Fruit fly (Drosophila melanogaster) whole organism, embryonic: ENCODE measurements around the gene Pfdn2.
A peak's percentile ranks its signal among the peaks of the same experiment; 100 is the strongest.

Experiments used
- Abd-B ChIP-seq: fragments of 200-800 bp; sonication (Bioruptor generic); optimal IDR thresholded peaks from 2 replicates; lab custom pipeline; 2018; ENCODE audit warnings: missing biosample characterization, mild to moderate bottlenecking, missing genetic modification characterization, moderate library complexity
- Asciz ChIP-seq: fragments of 200-800 bp; sonication (Bioruptor generic); optimal IDR thresholded peaks from 2 replicates; lab custom pipeline; 2017; ENCODE audit warnings: missing biosample characterization, mild to moderate bottlenecking, missing genetic modification characterization, missing genetic modification reagents
- B-H2 ChIP-seq: fragments of 200-800 bp; sonication (Bioruptor generic); optimal IDR thresholded peaks from 2 replicates; lab custom pipeline; 2018; ENCODE audit warnings: missing biosample characterization, mild to moderate bottlenecking, missing genetic modification characterization
- BtbVII ChIP-seq: fragments of 200-800 bp; sonication (Bioruptor generic); optimal IDR thresholded peaks from 3 replicates; lab custom pipeline; 2017; ENCODE audit warnings: missing biosample characterization, mild to moderate bottlenecking, missing genetic modification characterization
- Bteb2 ChIP-seq: fragments of 200-800 bp; sonication (Bioruptor generic); optimal IDR thresholded peaks from 2 replicates; lab custom pipeline; 2016; ENCODE audit warnings: missing biosample characterization, missing genetic modification characterization
- CG11398 ChIP-seq: fragments of 200-800 bp; sonication (Bioruptor generic); optimal IDR thresholded peaks from 2 replicates; lab custom pipeline; 2016; ENCODE audit warnings: missing biosample characterization, missing genetic modification characterization
- CG11456 ChIP-seq: fragments of 200-800 bp; sonication (Bioruptor generic); IDR thresholded peaks from 3 replicates; pipeline ENCODE4 v1.3.6; 2022; ENCODE audit warnings: missing biosample characterization, missing genetic modification characterization
- CG13287 ChIP-seq: fragments of 200-800 bp; sonication (Bioruptor generic); IDR thresholded peaks from 2 replicates; pipeline ENCODE4 v1.3.6; 2022; ENCODE audit warnings: missing biosample characterization, missing genetic modification characterization; ENCODE audit not compliant: partially characterized antibody
- CG17186 ChIP-seq: fragments of 200-800 bp; sonication (Bioruptor generic); optimal IDR thresholded peaks from 3 replicates; lab custom pipeline; 2017; ENCODE audit warnings: missing biosample characterization, missing genetic modification reagents, missing genetic modification characterization
- CG17359 ChIP-seq: fragments of 200-800 bp; sonication (Bioruptor generic); optimal IDR thresholded peaks from 3 replicates; lab custom pipeline; 2018; ENCODE audit warnings: missing biosample characterization, mild to moderate bottlenecking, missing genetic modification characterization, moderate library complexity
- CG17361 ChIP-seq: fragments of 200-800 bp; sonication (Bioruptor generic); IDR thresholded peaks from 3 replicates; pipeline ENCODE4 v1.3.6; 2022; ENCODE audit warnings: missing biosample characterization, missing genetic modification characterization
- CG17385 ChIP-seq: fragments of 200-800 bp; sonication (Bioruptor generic); optimal IDR thresholded peaks from 3 replicates; lab custom pipeline; 2018; ENCODE audit warnings: missing biosample characterization, mild to moderate bottlenecking, missing genetic modification characterization
- CG2202 ChIP-seq: fragments of 200-800 bp; sonication (Bioruptor generic); optimal IDR thresholded peaks from 2 replicates; lab custom pipeline; 2018; ENCODE audit warnings: missing biosample characterization, mild to moderate bottlenecking, missing genetic modification characterization
- CG32532 ChIP-seq: fragments of 200-800 bp; sonication (Bioruptor generic); IDR thresholded peaks from 2 replicates; pipeline ENCODE4 v1.3.6; 2022; ENCODE audit warnings: missing biosample characterization, missing genetic modification characterization
- CG4282 ChIP-seq: fragments of 200-800 bp; sonication (Bioruptor generic); optimal IDR thresholded peaks from 2 replicates; lab custom pipeline; 2016; ENCODE audit warnings: missing biosample characterization, missing genetic modification characterization
- CG4328 ChIP-seq: fragments of 200-800 bp; sonication (Bioruptor generic); optimal IDR thresholded peaks from 3 replicates; lab custom pipeline; 2017; ENCODE audit warnings: missing biosample characterization, missing genetic modification reagents, missing genetic modification characterization
- CG6683 ChIP-seq: fragments of 200-800 bp; sonication (Bioruptor generic); optimal IDR thresholded peaks from 2 replicates; lab custom pipeline; 2017; ENCODE audit warnings: missing biosample characterization, mild to moderate bottlenecking, missing genetic modification characterization, missing genetic modification reagents
- CG8089 ChIP-seq: fragments of 200-800 bp; sonication (Bioruptor generic); optimal IDR thresholded peaks from 3 replicates; lab custom pipeline; 2016; ENCODE audit warnings: missing biosample characterization, missing genetic modification characterization
- CTCF ChIP-seq: fragments of 200-800 bp; sonication (Bioruptor generic); optimal IDR thresholded peaks from 2 replicates; lab custom pipeline; 2017; ENCODE audit warnings: missing biosample characterization, mild to moderate bottlenecking, missing genetic modification characterization, moderate library complexity
- Dll ChIP-seq: fragments of 200-800 bp; sonication (Bioruptor generic); IDR thresholded peaks from 4 replicates; pipeline ENCODE4 v1.3.6; 2022; ENCODE audit warnings: missing biosample characterization, missing genetic modification characterization; ENCODE audit not compliant: partially characterized antibody
- Fer2 ChIP-seq: fragments of 200-800 bp; sonication (Bioruptor generic); optimal IDR thresholded peaks from 2 replicates; lab custom pipeline; 2018; ENCODE audit warnings: missing biosample characterization, mild to moderate bottlenecking, missing genetic modification characterization, moderate library complexity
- H15 ChIP-seq: fragments of 200-800 bp; sonication (Bioruptor generic); IDR thresholded peaks from 3 replicates; pipeline ENCODE4 v1.3.6; 2022; ENCODE audit warnings: missing biosample characterization, missing genetic modification characterization
- HLHmδ ChIP-seq: fragments of 200-800 bp; sonication (Bioruptor generic); optimal IDR thresholded peaks from 2 replicates; lab custom pipeline; 2018; ENCODE audit warnings: missing biosample characterization, mild to moderate bottlenecking, missing genetic modification characterization, moderate library complexity
- Hand ChIP-seq: fragments of 200-800 bp; sonication (Bioruptor generic); optimal IDR thresholded peaks from 2 replicates; lab custom pipeline; 2017; ENCODE audit warnings: mild to moderate bottlenecking, missing biosample characterization, missing genetic modification reagents, missing genetic modification characterization
- Jarid2 ChIP-seq: fragments of 200-800 bp; sonication (Bioruptor generic); optimal IDR thresholded peaks from 3 replicates; lab custom pipeline; 2017; ENCODE audit warnings: mild to moderate bottlenecking, missing biosample characterization, missing genetic modification reagents, missing genetic modification characterization
- MBD-R2 ChIP-seq: fragments of 200-800 bp; sonication (Bioruptor generic); IDR thresholded peaks from 2 replicates; pipeline ENCODE4 v1.3.6; 2022; ENCODE audit warnings: missing biosample characterization, missing genetic modification characterization
- PHDP ChIP-seq: fragments of 200-800 bp; sonication (Bioruptor generic); optimal IDR thresholded peaks from 3 replicates; lab custom pipeline; 2018; ENCODE audit warnings: missing biosample characterization, mild to moderate bottlenecking, missing genetic modification characterization, moderate library complexity
- Poxn ChIP-seq: fragments of 200-800 bp; sonication (Bioruptor generic); IDR thresholded peaks from 2 replicates; pipeline ENCODE4 v1.3.6; 2022; ENCODE audit warnings: missing biosample characterization, missing genetic modification characterization
- Rfx ChIP-seq: fragments of 200-800 bp; sonication (Bioruptor generic); IDR thresholded peaks from 2 replicates; pipeline ENCODE4 v1.3.6; 2022; ENCODE audit warnings: missing biosample characterization, missing genetic modification characterization
- Rx ChIP-seq: fragments of 200-800 bp; sonication (Bioruptor generic); IDR thresholded peaks from 2 replicates; pipeline ENCODE4 v1.3.6; 2022; ENCODE audit warnings: missing biosample characterization, missing genetic modification characterization
- Sin3A ChIP-seq: fragments of >200 bp; optimal IDR thresholded peaks from 2 replicates; lab custom pipeline; 2018
- Stat92E ChIP-seq, 3 experiments: fragments of >200 bp in 2 of 3; fragments of 200-800 bp in 1 of 3; sonication (Bioruptor generic) in 1 of 3; optimal IDR thresholded peaks; 2 replicates each; lab custom pipeline; 2017 to 2019; ENCODE audit warnings: missing biosample characterization in 3 of 3, missing genetic modification characterization in 3 of 3, mild to moderate bottlenecking in 1 of 3, moderate library complexity in 1 of 3
- Usf ChIP-seq: fragments of 200-800 bp; sonication (Bioruptor generic); optimal IDR thresholded peaks from 2 replicates; lab custom pipeline; 2017; ENCODE audit warnings: missing genotype, missing biosample characterization, missing genetic modification characterization
- bowl ChIP-seq: fragments of 200-800 bp; sonication (Bioruptor generic); IDR thresholded peaks from 2 replicates; pipeline ENCODE4 v1.3.6; 2022; ENCODE audit warnings: missing biosample characterization, missing genetic modification characterization
- corto ChIP-seq: fragments of 200-800 bp; sonication (Bioruptor generic); optimal IDR thresholded peaks from 2 replicates; lab custom pipeline; 2016; ENCODE audit warnings: missing biosample characterization, mild to moderate bottlenecking, missing genetic modification characterization, moderate library complexity
- dmrt11E ChIP-seq: fragments of 200-800 bp; sonication (Bioruptor generic); optimal IDR thresholded peaks from 3 replicates; lab custom pipeline; 2018; ENCODE audit warnings: missing biosample characterization, mild to moderate bottlenecking, missing genetic modification characterization, moderate library complexity
- ftz-f1 ChIP-seq: fragments of 200-800 bp; sonication (Bioruptor generic); optimal IDR thresholded peaks from 2 replicates; lab custom pipeline; 2016; ENCODE audit warnings: missing biosample characterization, missing genetic modification characterization
- gfzf ChIP-seq: fragments of 200-800 bp; sonication (Bioruptor generic); optimal IDR thresholded peaks from 2 replicates; lab custom pipeline; 2016; ENCODE audit warnings: missing biosample characterization, mild to moderate bottlenecking, missing genetic modification characterization, moderate library complexity
- lbe ChIP-seq: fragments of 200-800 bp; sonication (Bioruptor generic); optimal IDR thresholded peaks from 2 replicates; lab custom pipeline; 2016; ENCODE audit warnings: missing biosample characterization, mild to moderate bottlenecking, missing genetic modification characterization
- lilli ChIP-seq: fragments of 200-800 bp; sonication (Bioruptor generic); optimal IDR thresholded peaks from 3 replicates; lab custom pipeline; 2016; ENCODE audit warnings: missing biosample characterization, missing genetic modification characterization
- mld ChIP-seq: fragments of 200-800 bp; sonication (Bioruptor generic); IDR thresholded peaks from 3 replicates; pipeline ENCODE4 v1.3.6; 2022; ENCODE audit warnings: missing biosample characterization, missing genetic modification characterization; ENCODE audit not compliant: partially characterized antibody
- nmo ChIP-seq: fragments of 200-800 bp; sonication (Bioruptor generic); optimal IDR thresholded peaks from 2 replicates; lab custom pipeline; 2018; ENCODE audit warnings: missing biosample characterization, mild to moderate bottlenecking, missing genetic modification characterization, moderate library complexity
- p53 ChIP-seq: fragments of 200-800 bp; sonication (Bioruptor generic); optimal IDR thresholded peaks from 2 replicates; lab custom pipeline; 2016; ENCODE audit warnings: missing biosample characterization, missing genetic modification characterization
- run ChIP-seq: fragments of 200-800 bp; sonication (Bioruptor generic); optimal IDR thresholded peaks from 3 replicates; lab custom pipeline; 2018; ENCODE audit warnings: missing biosample characterization, mild to moderate bottlenecking, missing genetic modification characterization
- sna ChIP-seq: fragments of 200-800 bp; sonication (Bioruptor generic); IDR thresholded peaks from 2 replicates; pipeline ENCODE4 v1.3.6; 2022; ENCODE audit warnings: missing biosample characterization, missing genetic modification characterization; ENCODE audit not compliant: partially characterized antibody
- sob ChIP-seq: fragments of 200-800 bp; sonication (Bioruptor generic); IDR thresholded peaks from 2 replicates; pipeline ENCODE4 v1.3.6; 2022; ENCODE audit warnings: missing biosample characterization, missing genetic modification characterization
- trem ChIP-seq: fragments of 200-800 bp; optimal IDR thresholded peaks from 3 replicates; lab custom pipeline; 2019; ENCODE audit warnings: missing biosample characterization, mild to moderate bottlenecking, missing genetic modification characterization, moderate library complexity
- vnd ChIP-seq: fragments of 200-800 bp; sonication (Bioruptor generic); IDR thresholded peaks from 3 replicates; pipeline ENCODE4 v1.3.6; 2022; ENCODE audit warnings: missing biosample characterization, missing genetic modification characterization; ENCODE audit not compliant: partially characterized antibody
- zf30C ChIP-seq: fragments of 200-800 bp; sonication (Bioruptor generic); optimal IDR thresholded peaks from 3 replicates; lab custom pipeline; 2018; ENCODE audit warnings: missing biosample characterization, mild to moderate bottlenecking, missing genetic modification characterization

Gene Pfdn2

DNA sequence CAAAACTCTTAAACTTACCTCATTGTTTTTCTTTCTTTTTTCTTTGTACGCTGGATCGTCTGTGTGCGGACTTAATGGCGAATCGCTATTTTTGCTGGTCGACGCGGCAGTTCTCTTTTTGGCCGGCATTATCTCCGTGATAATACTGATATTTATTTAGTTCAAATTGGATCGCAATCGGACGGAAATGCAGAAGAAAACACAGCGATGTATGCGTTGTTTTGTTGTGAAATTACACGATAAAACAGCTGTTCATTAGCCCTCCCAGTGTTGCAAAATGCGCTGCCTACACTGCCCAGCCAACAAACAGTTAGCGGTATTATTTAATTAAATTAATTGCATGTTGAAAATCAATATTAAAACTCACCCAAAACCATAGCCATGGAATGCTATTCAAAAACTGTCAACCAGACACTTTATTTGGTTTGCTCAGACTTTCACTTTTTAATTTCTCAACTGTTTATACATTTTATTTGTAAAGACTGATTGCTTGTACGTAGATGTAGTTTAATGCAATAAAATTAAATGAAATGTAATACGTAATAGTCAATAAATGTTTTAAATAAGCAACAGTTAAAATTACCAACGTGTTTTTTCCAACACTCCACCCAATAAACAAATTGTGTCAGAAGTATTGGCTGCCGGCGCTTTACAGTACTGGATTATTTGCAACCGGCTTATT lies 23.9 kb upstream of the Pfdn2 start, which contains the start of the genes Irbp18 and APP-BP1 (continued):
- TF ChIP-seq CG4328 (GFP tag; lab: Kevin White, UChicago) (peak; percentile 91), dmrt11E (tag; lab: Kevin White, UChicago) (peak; percentile 86), B-H2 (peak; percentile 91), Poxn (peak; percentile 50), trem (tag; lab: Kevin White, UChicago) (peak; percentile 84), PHDP (tag; lab: Kevin White, UChicago) (peak; percentile 92), sna (GFP tag; lab: Robert Waterston, UW) (no peak), ftz-f1 (GFP tag; lab: Kevin White, UChicago) (peak; percentile 16), HLHmδ (no peak), lbe (GFP tag; lab: Kevin White, UChicago) (peak; percentile 92), lilli (peak; percentile 97), CG17385 (GFP tag; lab: Kevin White, UChicago) (peak; percentile 91), CG11398 (GFP tag; lab: Kevin White, UChicago) (peak; percentile 83), CG32532 (peak; percentile 89), CTCF (GFP tag; lab: Kevin White, UChicago) (peak; percentile 50), p53 (GFP tag; lab: Kevin White, UChicago) (peak; percentile 87), vnd (no peak), Bteb2 (GFP tag; lab: Kevin White, UChicago) (peak; percentile 94), Usf (peak; percentile 86), Hand (GFP tag; lab: Kevin White, UChicago) (peak; percentile 84), Asciz (GFP tag; lab: Kevin White, UChicago) (peak; percentile 89), zf30C (GFP tag; lab: Kevin White, UChicago) (peak; percentile 25), bowl (GFP tag; lab: Robert Waterston, UW) (no peak), Fer2 (tag; lab: Kevin White, UChicago) (peak; percentile 80), nmo (peak; percentile 96), mld (GFP tag; lab: Robert Waterston, UW) (no peak), CG4282 (GFP tag; lab: Kevin White, UChicago) (peak; percentile 89), CG13287 (no peak), CG8089 (GFP tag; lab: Kevin White, UChicago) (peak; percentile 92), CG17361 (GFP tag; lab: Robert Waterston, UW) (peak; percentile 97), Rx (GFP tag; lab: Robert Waterston, UW) (peak; percentile 83), CG6683 (GFP tag; lab: Kevin White, UChicago) (peak; percentile 88), run (tag; lab: Kevin White, UChicago) (peak; percentile 58), Dll (GFP tag; lab: Robert Waterston, UW) (no peak), Abd-B (GFP tag; lab: Kevin White, UChicago) (peak; percentile 94), CG11456 (GFP tag; lab: Robert Waterston, UW) (peak; percentile 87), CG17359 (peak; percentile 93), Jarid2 (GFP tag; lab: Kevin White, UChicago) (peak; percentile 76), Sin3A (peak; percentile 87), CG2202 (peak; percentile 83), Stat92E (GFP tag; optimal IDR thresholded peaks at IDR 0.05; lab: Kevin White, UChicago) (peak in 1 of 3 experiments; percentile 30), Rfx (GFP tag; lab: Robert Waterston, UW) (peak; percentile 90), BtbVII (GFP tag; lab: Kevin White, UChicago) (peak; percentile 91), sob (GFP tag; lab: Robert Waterston, UW) (peak; percentile 92), MBD-R2 (GFP tag; lab: Robert Waterston, UW) (peak; percentile 72), CG17186 (GFP tag; lab: Kevin White, UChicago) (peak; percentile 87), corto (GFP tag; lab: Kevin White, UChicago) (peak; percentile 76), gfzf (peak; percentile 23), H15 (peak; percentile 85)
